Fruit fly (Drosophila melanogaster) whole organism, wandering third instar larva: ENCODE measurements around the gene SelT.

Experiments
- CG32264 ChIP-seq: fragments of 200-800 bp; sonication (Bioruptor generic); optimal IDR thresholded peaks from 2 replicates; lab custom pipeline; 2016; ENCODE audit warnings: missing biosample characterization, missing genetic modification characterization
- CrebA ChIP-seq: fragments of 200-800 bp; sonication (Bioruptor generic); optimal IDR thresholded peaks from 2 replicates; lab custom pipeline; 2016; ENCODE audit warnings: missing biosample characterization, mild to moderate bottlenecking, missing genetic modification characterization, borderline replicate concordance
- Hr78 ChIP-seq: fragments of >200 bp; optimal IDR thresholded peaks from 2 replicates; lab custom pipeline; 2017; ENCODE audit warnings: missing biosample characterization, missing genetic modification characterization
- N ChIP-seq: fragments of >200 bp; optimal IDR thresholded peaks from 2 replicates; lab custom pipeline; 2018; ENCODE audit warnings: missing biosample characterization, missing external identifiers, missing genetic modification characterization
- br ChIP-seq: fragments of 200-800 bp; sonication (Bioruptor generic); optimal IDR thresholded peaks from 2 replicates; lab custom pipeline; 2016; ENCODE audit warnings: missing biosample characterization, missing genetic modification characterization
- dmrt93B ChIP-seq: fragments of 200-800 bp; sonication (Bioruptor generic); optimal IDR thresholded peaks from 2 replicates; lab custom pipeline; 2018; ENCODE audit warnings: missing biosample characterization, mild to moderate bottlenecking, missing genetic modification characterization
- fru ChIP-seq: fragments of 200-800 bp; sonication (Bioruptor generic); optimal IDR thresholded peaks from 3 replicates; lab custom pipeline; 2016; ENCODE audit warnings: missing biosample characterization, mild to moderate bottlenecking, missing genetic modification characterization
- h ChIP-seq: fragments of 200-800 bp; sonication (Bioruptor generic); optimal IDR thresholded peaks from 3 replicates; lab custom pipeline; 2016; ENCODE audit warnings: missing biosample characterization, mild to moderate bottlenecking, missing genetic modification characterization

DNA sequence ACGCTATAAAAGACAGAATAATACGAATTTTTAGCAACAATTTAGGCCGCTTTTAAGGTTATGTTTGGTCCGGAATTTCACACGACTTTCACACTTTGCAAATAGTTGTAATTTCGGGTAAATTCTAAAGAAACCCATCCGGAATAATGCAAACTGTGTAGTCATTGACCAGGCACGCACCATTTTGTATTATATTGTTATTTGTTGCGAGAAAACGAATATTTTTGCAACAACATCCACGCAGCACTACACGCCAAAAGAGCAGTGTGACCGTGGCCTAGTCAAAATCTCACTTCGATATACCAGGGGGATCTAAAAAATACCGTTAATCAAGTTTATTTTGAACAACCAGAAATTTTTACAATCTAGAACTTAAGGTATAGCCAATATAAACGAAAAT lies 43.2 kb upstream of the SelT start, which contains the start of gene eIF3i:
- TF ChIP-seq h (GFP tag; lab: Kevin White, UChicago) (no peak), br (GFP tag; lab: Kevin White, UChicago) (no peak), N (GFP tag; lab: Kevin White, UChicago) (no peak), CG32264 (GFP tag; lab: Kevin White, UChicago) (no peak), Hr78 (GFP tag; lab: Kevin White, UChicago) (no peak), fru (GFP tag; lab: Kevin White, UChicago) (no peak), dmrt93B (no peak), CrebA (no peak)
